Fruit fly (Drosophila melanogaster) whole organism, embryonic: ENCODE data around the gene PolD3.

Experiments
- CG11456 ChIP-seq: fragments of 200-800 bp; sonication (Bioruptor generic); IDR thresholded peaks from 3 replicates; pipeline ENCODE4 v1.3.6; 2022; ENCODE audit warnings: missing biosample characterization, missing genetic modification characterization
- Nf-YB ChIP-seq: fragments of 200-800 bp; sonication (Bioruptor generic); optimal IDR thresholded peaks from 3 replicates; lab custom pipeline; 2019; ENCODE audit warnings: missing biosample characterization, mild to moderate bottlenecking, missing genetic modification characterization, moderate library complexity
- Optix ChIP-seq: fragments of 200-800 bp; sonication (Bioruptor generic); IDR thresholded peaks from 3 replicates; pipeline ENCODE4 v1.3.6; 2022; ENCODE audit warnings: missing biosample characterization, missing genetic modification characterization
- ap ChIP-seq: fragments of 200-800 bp; sonication (Bioruptor generic); IDR thresholded peaks from 2 replicates; pipeline ENCODE4 v1.3.6; 2022; ENCODE audit warnings: missing biosample characterization, missing genetic modification characterization
- kay ChIP-seq: fragments of 200-800 bp; sonication (Bioruptor generic); optimal IDR thresholded peaks from 2 replicates; lab custom pipeline; 2016; ENCODE audit warnings: missing biosample characterization, missing genetic modification characterization
- lola ChIP-seq, 3 experiments: fragments of >200 bp in 2 of 3; fragments of 200-800 bp in 1 of 3; sonication (Bioruptor generic) in 1 of 3; optimal IDR thresholded peaks; 2 replicates each; lab custom pipeline; 2017 to 2019; ENCODE audit warnings: missing biosample characterization in 3 of 3, missing genetic modification characterization in 3 of 3, mild to moderate bottlenecking in 1 of 3, moderate library complexity in 1 of 3
- mam ChIP-seq: fragments of 200-800 bp; sonication (Bioruptor generic); optimal IDR thresholded peaks from 3 replicates; lab custom pipeline; 2016; ENCODE audit warnings: missing biosample characterization, missing genetic modification characterization
- z ChIP-seq: fragments of 200-800 bp; sonication (Bioruptor generic); IDR thresholded peaks from 3 replicates; pipeline ENCODE4 v1.3.6; 2022; ENCODE audit warnings: missing biosample characterization, missing genetic modification characterization
- zen ChIP-seq: fragments of 200-800 bp; sonication (Bioruptor generic); optimal IDR thresholded peaks from 3 replicates; lab custom pipeline; 2018; ENCODE audit warnings: missing biosample characterization, mild to moderate bottlenecking, missing genetic modification characterization, moderate library complexity

- no peak for TF ChIP-seq Optix (GFP tag; lab: Robert Waterston, UW)
- TF ChIP-seq ap (GFP tag; lab: Robert Waterston, UW) = no peak
- TF ChIP-seq Nf-YB (GFP tag; lab: Kevin White, UChicago) = no peak
- TF ChIP-seq mam (GFP tag; lab: Kevin White, UChicago) = peak; percentile 42
- no peak for TF ChIP-seq CG11456 (GFP tag; lab: Robert Waterston, UW)
- TF ChIP-seq lola (GFP tag; optimal IDR thresholded peaks at IDR 0.05; lab: Kevin White, UChicago) = no peak
- peak; percentile 19 for TF ChIP-seq zen (tag; lab: Kevin White, UChicago)
- peak; percentile 17 for TF ChIP-seq kay (GFP tag; lab: Kevin White, UChicago)
- TF ChIP-seq z (GFP tag; lab: Robert Waterston, UW) = no peak
These were observed 1.8 kb downstream of the PolD3 start for dm6 chr2L:15254229-15254861.
